Worm (Caenorhabditis elegans) whole organism, L3 larva: ENCODE data around the gene chpf-1.

Source experiments
- aly-2 ChIP-seq: fragments of 150-350 bp; optimal IDR thresholded peaks from 2 replicates; lab custom pipeline; 2014; ENCODE audit warnings: missing biosample characterization, missing genetic modification characterization
- ama-1 ChIP-seq: fragments of 150-350 bp; optimal IDR thresholded peaks from 2 replicates; lab custom pipeline; 2018
- ceh-16 ChIP-seq: sonication (generic microtip); optimal IDR thresholded peaks from 2 replicates; lab custom pipeline; 2017; ENCODE audit warnings: missing biosample characterization, missing genetic modification characterization
- ceh-28 ChIP-seq: fragments of 150-350 bp; optimal IDR thresholded peaks from 2 replicates; lab custom pipeline; 2014; ENCODE audit warnings: missing biosample characterization, missing genetic modification reagents, missing genetic modification characterization
- ceh-82 ChIP-seq: fragments of 150-350 bp; optimal IDR thresholded peaks from 2 replicates; lab custom pipeline; 2014; ENCODE audit warnings: missing biosample characterization, missing genetic modification characterization
- daf-12 ChIP-seq: fragments of 150-350 bp; optimal IDR thresholded peaks from 2 replicates; lab custom pipeline; 2014; ENCODE audit warnings: missing biosample characterization, missing genetic modification reagents, missing genetic modification characterization
- egl-27 ChIP-seq: sonication (generic microtip); optimal IDR thresholded peaks from 4 replicates; lab custom pipeline; 2017; ENCODE audit warnings: missing biosample characterization, missing genetic modification reagents, missing genetic modification characterization
- egl-5 ChIP-seq: fragments of 150-350 bp; optimal IDR thresholded peaks from 2 replicates; lab custom pipeline; 2017; ENCODE audit warnings: missing biosample characterization, missing genetic modification reagents, missing genetic modification characterization, inconsistent platforms
- elt-1 ChIP-seq: fragments of 150-350 bp; optimal IDR thresholded peaks from 2 replicates; lab custom pipeline; 2014; ENCODE audit warnings: missing biosample characterization, missing genetic modification characterization
- elt-2 ChIP-seq: sonication (generic microtip); optimal IDR thresholded peaks from 2 replicates; lab custom pipeline; 2016; ENCODE audit warnings: missing genetic modification reagents, mild to moderate bottlenecking, missing genetic modification characterization, missing compliant biosample characterization
- fkh-10 ChIP-seq: sonication (generic microtip); optimal IDR thresholded peaks from 2 replicates; lab custom pipeline; 2017; ENCODE audit warnings: missing biosample characterization, missing genetic modification reagents, missing genetic modification characterization
- fkh-2 ChIP-seq: fragments of 150-350 bp; optimal IDR thresholded peaks from 2 replicates; lab custom pipeline; 2014; ENCODE audit warnings: missing biosample characterization, missing genetic modification reagents, missing genetic modification characterization
- hmg-11 ChIP-seq: sonication (generic microtip); optimal IDR thresholded peaks from 2 replicates; lab custom pipeline; 2016; ENCODE audit warnings: missing genetic modification characterization, missing compliant biosample characterization
- jun-1 ChIP-seq: fragments of 150-350 bp; optimal IDR thresholded peaks from 2 replicates; lab custom pipeline; 2014; ENCODE audit warnings: missing biosample characterization, missing genetic modification reagents, missing genetic modification characterization
- lin-15B ChIP-seq: fragments of 150-350 bp; optimal IDR thresholded peaks from 2 replicates; lab custom pipeline; 2014; ENCODE audit warnings: missing biosample characterization, missing genetic modification characterization
- lin-39 ChIP-seq: fragments of 150-350 bp; optimal IDR thresholded peaks from 2 replicates; lab custom pipeline; 2018; ENCODE audit warnings: missing biosample characterization, missing genetic modification reagents, missing genetic modification characterization
- lsy-12 ChIP-seq: sonication (generic microtip); optimal IDR thresholded peaks from 2 replicates; lab custom pipeline; 2016; ENCODE audit warnings: mild to moderate bottlenecking, missing genetic modification characterization, missing compliant biosample characterization
- mdl-1 ChIP-seq: fragments of 150-350 bp; optimal IDR thresholded peaks from 2 replicates; lab custom pipeline; 2014; ENCODE audit warnings: missing biosample characterization, missing genetic modification characterization
- nfya-1 ChIP-seq: sonication (generic microtip); optimal IDR thresholded peaks from 2 replicates; lab custom pipeline; 2017; ENCODE audit warnings: missing genetic modification characterization, mild to moderate bottlenecking, missing compliant biosample characterization, antibody characterized with exemption, moderate library complexity; ENCODE audit not compliant: insufficient read depth
- nhr-11 ChIP-seq: fragments of 150-350 bp; optimal IDR thresholded peaks from 2 replicates; lab custom pipeline; 2014; ENCODE audit warnings: missing biosample characterization, missing genetic modification characterization
- nhr-12 ChIP-seq: fragments of 150-350 bp; optimal IDR thresholded peaks from 2 replicates; lab custom pipeline; 2014; ENCODE audit warnings: missing biosample characterization, missing genetic modification characterization
- nhr-23 ChIP-seq: fragments of 150-350 bp; optimal IDR thresholded peaks from 2 replicates; lab custom pipeline; 2014; ENCODE audit warnings: missing biosample characterization, missing genetic modification reagents, missing genetic modification characterization
- nhr-237 ChIP-seq: fragments of 150-350 bp; optimal IDR thresholded peaks from 2 replicates; lab custom pipeline; 2014; ENCODE audit warnings: missing biosample characterization, missing genetic modification characterization
- nhr-25 ChIP-seq: sonication (generic microtip); optimal IDR thresholded peaks from 2 replicates; lab custom pipeline; 2017; ENCODE audit warnings: missing biosample characterization, missing genetic modification characterization
- nhr-28 ChIP-seq: fragments of 150-350 bp; optimal IDR thresholded peaks from 2 replicates; lab custom pipeline; 2014; ENCODE audit warnings: missing biosample characterization, missing genetic modification characterization
- nhr-43 ChIP-seq: sonication (generic microtip); optimal IDR thresholded peaks from 2 replicates; lab custom pipeline; 2016; ENCODE audit warnings: mild to moderate bottlenecking, missing genetic modification characterization, missing compliant biosample characterization; ENCODE audit not compliant: poor library complexity, severe bottlenecking
- nhr-76 ChIP-seq: fragments of 150-350 bp; sonication (generic microtip); optimal IDR thresholded peaks from 5 replicates; lab custom pipeline; 2014; ENCODE audit warnings: missing biosample characterization, missing genetic modification characterization
- nhr-77 ChIP-seq: fragments of 150-350 bp; optimal IDR thresholded peaks from 2 replicates; lab custom pipeline; 2014; ENCODE audit warnings: missing biosample characterization, missing genetic modification characterization
- pha-4 ChIP-seq: fragments of 150-350 bp; optimal IDR thresholded peaks from 2 replicates; lab custom pipeline; 2014; ENCODE audit warnings: missing biosample characterization, missing genetic modification reagents, missing genetic modification characterization
- pqm-1 ChIP-seq: fragments of 150-350 bp; optimal IDR thresholded peaks from 2 replicates; lab custom pipeline; 2017; ENCODE audit warnings: missing biosample characterization, missing genetic modification characterization, inconsistent platforms
- sea-2 ChIP-seq: fragments of 150-350 bp; sonication (generic microtip); optimal IDR thresholded peaks from 4 replicates; lab custom pipeline; 2014; ENCODE audit warnings: missing biosample characterization, missing genetic modification reagents, missing genetic modification characterization
- skn-1 ChIP-seq: fragments of 150-350 bp; optimal IDR thresholded peaks from 2 replicates; lab custom pipeline; 2014; ENCODE audit warnings: missing biosample characterization, missing genetic modification characterization
- snpc-4 ChIP-seq: fragments of 150-350 bp; optimal IDR thresholded peaks from 2 replicates; lab custom pipeline; 2014; ENCODE audit warnings: missing biosample characterization, missing genetic modification characterization
- tbx-2 ChIP-seq: sonication (generic microtip); optimal IDR thresholded peaks from 2 replicates; lab custom pipeline; 2016; ENCODE audit warnings: mild to moderate bottlenecking, missing genetic modification characterization, missing compliant biosample characterization
- unc-62 ChIP-seq: fragments of 150-350 bp; sonication (generic microtip); optimal IDR thresholded peaks from 4 replicates; lab custom pipeline; 2014; ENCODE audit warnings: missing biosample characterization, missing genetic modification reagents, missing genetic modification characterization
- zag-1 ChIP-seq: fragments of 150-350 bp; optimal IDR thresholded peaks from 2 replicates; lab custom pipeline; 2014; ENCODE audit warnings: missing biosample characterization, missing genetic modification characterization
- ztf-11 ChIP-seq: fragments of 150-350 bp; optimal IDR thresholded peaks from 2 replicates; lab custom pipeline; 2014; ENCODE audit warnings: missing biosample characterization, missing genetic modification characterization

chpf-1 gene

ce11 chrV:10182984-10183383 is 20.3 kb downstream of the chpf-1 start, which contains the start of gene ZK856.4:
Gene ZK856.4 (plus strand): TSS chrV:10183284.
- TF ChIP-seq ceh-16 (tag; lab: Kevin White, UChicago) (no peak), lin-39 (tag; lab: Kevin White, UChicago) (no peak), ztf-11 (tag; lab: Kevin White, UChicago) (no peak), nhr-77 (tag; lab: Kevin White, UChicago) (no peak), jun-1 (tag; lab: Kevin White, UChicago) (no peak), ceh-82 (tag; lab: Kevin White, UChicago) (no peak), lin-15B (no peak), egl-27 (tag; lab: Kevin White, UChicago) (no peak)

ce11 chrV:10179235-10179634 is 24.1 kb downstream of the chpf-1 start, which contains the start of gene cul-5:
Gene cul-5 (plus strand): TSS chrV:10179535.
- TF ChIP-seq pha-4 (peak; percentile 29), elt-2 (tag; lab: Kevin White, UChicago) (peak; percentile 28), pqm-1 (tag; lab: Kevin White, UChicago) (peak; percentile 35), daf-12 (no peak)
- TF ChIP-seq, all 47 proteins: peak for 3

ce11 chrV:10178166-10178565 is 25.1 kb downstream of the chpf-1 start:
- TF ChIP-seq snpc-4 (tag; lab: Kevin White, UChicago) (peak; percentile 45), nhr-237 (no peak), nhr-25 (tag; lab: Kevin White, UChicago) (peak; percentile 85), elt-2 (tag; lab: Kevin White, UChicago) (peak; percentile 14), lin-15B (peak; percentile 72), fkh-10 (GFP tag; lab: Kevin White, UChicago) (no peak), pha-4 (peak; percentile 73), ama-1 (lab: Kevin White, UChicago) (no peak), nhr-23 (tag; lab: Kevin White, UChicago) (peak; percentile 42), daf-12 (no peak), pqm-1 (tag; lab: Kevin White, UChicago) (peak; percentile 9), jun-1 (tag; lab: Kevin White, UChicago) (peak; percentile 10), nhr-43 (tag; lab: Kevin White, UChicago) (peak; percentile 66), skn-1 (peak; percentile 69), nfya-1 (peak; percentile 45)

DNA sequence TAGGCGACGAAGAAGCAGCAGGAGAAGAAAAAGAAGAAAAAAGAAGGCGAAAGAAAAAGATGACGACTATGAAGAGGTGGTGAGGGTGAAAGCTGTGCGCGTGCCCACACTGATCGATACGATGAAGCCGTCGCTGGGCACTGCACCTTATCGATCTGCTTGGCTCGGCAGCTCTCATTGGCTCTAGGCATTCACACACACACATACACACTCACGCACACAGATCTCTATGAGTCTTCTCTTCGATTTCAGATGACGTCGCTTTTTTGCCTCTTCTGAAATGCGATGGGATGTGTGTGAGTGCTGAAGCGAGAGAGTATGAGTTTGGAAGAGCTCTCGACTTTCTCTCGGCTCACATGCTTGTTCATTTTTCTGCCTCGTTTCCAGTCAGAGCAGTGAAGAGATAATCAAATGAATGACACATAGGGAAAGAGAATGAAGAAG is 28.6 kb downstream of the chpf-1 start:
- TF ChIP-seq ceh-28 (peak; percentile 88), snpc-4 (tag; lab: Kevin White, UChicago) (peak; percentile 35), aly-2 (tag; lab: Kevin White, UChicago) (no peak), nhr-11 (tag; lab: Kevin White, UChicago) (peak; percentile 79), nfya-1 (peak; percentile 98), lin-39 (tag; lab: Kevin White, UChicago) (peak; percentile 85), egl-5 (tag; lab: Kevin White, UChicago) (peak; percentile 36), unc-62 (GFP tag; lab: Kevin White, UChicago) (peak; percentile 66), nhr-28 (tag; lab: Kevin White, UChicago) (no peak), pqm-1 (tag; lab: Kevin White, UChicago) (no peak), nhr-76 (no peak), lin-15B (peak; percentile 47), ceh-16 (tag; lab: Kevin White, UChicago) (no peak), fkh-2 (tag; lab: Kevin White, UChicago) (no peak), tbx-2 (tag; lab: Kevin White, UChicago) (peak; percentile 72), fkh-10 (GFP tag; lab: Kevin White, UChicago) (peak; percentile 95), hmg-11 (tag; lab: Kevin White, UChicago) (peak; percentile 91), daf-12 (no peak), lsy-12 (tag; lab: Kevin White, UChicago) (peak; percentile 57), zag-1 (tag; lab: Kevin White, UChicago) (peak; percentile 69), mdl-1 (tag; lab: Kevin White, UChicago) (peak; percentile 10), elt-1 (tag; lab: Kevin White, UChicago) (peak; percentile 55), nhr-12 (no peak), sea-2 (GFP tag; lab: Kevin White, UChicago) (peak; percentile 60)
